Fruit fly (Drosophila melanogaster): ENCODE results near the gene Pcyt2.

Gene Pcyt2

dm6 chr3L:1549148-1549547, 4.1 kb upstream of the Pcyt2 start (continued):
- TF ChIP-seq BtbVII (GFP tag; optimal IDR thresholded peaks at IDR 0.05) (peak; percentile 32), ci (GFP tag; IDR thresholded peaks at IDR 0.05) (peak; percentile 47; the same call in 2 of the 3 replicates), B-H1 (GFP tag; IDR thresholded peaks at IDR 0.05) (peak; percentile 16; the same call in 1 of the 3 replicates), dan (GFP tag; IDR thresholded peaks at IDR 0.05) (no peak), CG4424 (GFP tag; optimal IDR thresholded peaks at IDR 0.05) (no peak), CG16815 (GFP tag; optimal IDR thresholded peaks at IDR 0.05) (no peak), CG9797 (GFP tag; optimal IDR thresholded peaks at IDR 0.05) (no peak), CG12942 (GFP tag; optimal IDR thresholded peaks at IDR 0.05) (no peak), Camta (GFP tag; optimal IDR thresholded peaks at IDR 0.05) (no peak), CG11504 (tag; optimal IDR thresholded peaks at IDR 0.05) (peak; percentile 35), Optix (GFP tag; IDR thresholded peaks at IDR 0.05) (no peak), CG10274 (GFP tag; optimal IDR thresholded peaks at IDR 0.05) (no peak), tgo (GFP tag; IDR thresholded peaks at IDR 0.05) (no peak; the same call in 2 of the 3 replicates), Ets65A (GFP tag) (no peak), sisA (GFP tag; IDR thresholded peaks at IDR 0.05) (no peak), CG8281 (tag; optimal IDR thresholded peaks at IDR 0.05) (no peak), Atf-2 (GFP tag; optimal IDR thresholded peaks at IDR 0.05) (no peak), otp (GFP tag; IDR thresholded peaks at IDR 0.05) (peak; percentile 67), jigr1 (GFP tag; IDR thresholded peaks at IDR 0.05) (no peak), klu (GFP tag; IDR thresholded peaks at IDR 0.05) (no peak), Dfd (GFP tag; optimal IDR thresholded peaks at IDR 0.05) (no peak), CG6683 (GFP tag; optimal IDR thresholded peaks at IDR 0.05) (no peak), CG14014 (GFP tag; IDR thresholded peaks at IDR 0.05) (peak; percentile 57; the same call in 1 of the 2 replicates), CHES-1-like (GFP tag; optimal IDR thresholded peaks at IDR 0.05) (no peak), crol (GFP tag; IDR thresholded peaks at IDR 0.05) (no peak), CG8388 (GFP tag; optimal IDR thresholded peaks at IDR 0.05) (no peak), CG12391 (tag; optimal IDR thresholded peaks at IDR 0.05) (peak; percentile 1), Mrtf (GFP tag; IDR thresholded peaks at IDR 0.05) (no peak), E2f1 (GFP tag; IDR thresholded peaks at IDR 0.05) (no peak), Vsx1 (GFP tag; optimal IDR thresholded peaks at IDR 0.05) (no peak), p53 (GFP tag; optimal IDR thresholded peaks at IDR 0.05) (no peak), Sox102F (GFP tag; optimal IDR thresholded peaks at IDR 0.05) (peak; percentile 49), ac (GFP tag; optimal IDR thresholded peaks at IDR 0.05) (no peak), zf30C (GFP tag; optimal IDR thresholded peaks at IDR 0.05) (no peak), HLH4C (GFP tag; IDR thresholded peaks at IDR 0.05; ENCODE audit: partially characterized antibody) (no peak), Scr (GFP tag; IDR thresholded peaks at IDR 0.05; ENCODE audit: partially characterized antibody) (0 out of 2 replicates have a peak, but pooled peaks have one; percentile 13), CG8089 (GFP tag; optimal IDR thresholded peaks at IDR 0.05) (no peak), Ssrp (tag; optimal IDR thresholded peaks at IDR 0.05) (peak; percentile 35), mirr (GFP tag; optimal IDR thresholded peaks at IDR 0.05) (peak; percentile 46), CG11560 (tag; IDR thresholded peaks at IDR 0.05) (no peak), MBD-R2 (GFP tag; IDR thresholded peaks at IDR 0.05) (no peak), dmrt11E (tag; optimal IDR thresholded peaks at IDR 0.05) (no peak), Hr78 (GFP tag; optimal IDR thresholded peaks at IDR 0.05) (no peak), esg (GFP tag; conservative IDR thresholded peaks at IDR 0.05) (no peak; the same call in 1 of the 2 replicates), CG3065 (GFP tag; optimal IDR thresholded peaks at IDR 0.05) (no peak), tll (GFP tag; optimal IDR thresholded peaks at IDR 0.05) (no peak), CG17359 (tag; optimal IDR thresholded peaks at IDR 0.05) (peak; percentile 16), Blimp-1 (GFP tag; optimal IDR thresholded peaks at IDR 0.05) (peak; percentile 8), CG5953 (GFP tag; IDR thresholded peaks at IDR 0.05) (no peak), CG8944 (GFP tag; optimal IDR thresholded peaks at IDR 0.05) (no peak), NK7.1 (GFP tag; optimal IDR thresholded peaks at IDR 0.05) (no peak)

All from whole organism, embryonic.